Fruit fly (Drosophila melanogaster): ENCODE data around the gene Gr39b.
A peak's percentile ranks its signal among the peaks of the same experiment; 100 is the strongest.

Gene Gr39b

DNA sequence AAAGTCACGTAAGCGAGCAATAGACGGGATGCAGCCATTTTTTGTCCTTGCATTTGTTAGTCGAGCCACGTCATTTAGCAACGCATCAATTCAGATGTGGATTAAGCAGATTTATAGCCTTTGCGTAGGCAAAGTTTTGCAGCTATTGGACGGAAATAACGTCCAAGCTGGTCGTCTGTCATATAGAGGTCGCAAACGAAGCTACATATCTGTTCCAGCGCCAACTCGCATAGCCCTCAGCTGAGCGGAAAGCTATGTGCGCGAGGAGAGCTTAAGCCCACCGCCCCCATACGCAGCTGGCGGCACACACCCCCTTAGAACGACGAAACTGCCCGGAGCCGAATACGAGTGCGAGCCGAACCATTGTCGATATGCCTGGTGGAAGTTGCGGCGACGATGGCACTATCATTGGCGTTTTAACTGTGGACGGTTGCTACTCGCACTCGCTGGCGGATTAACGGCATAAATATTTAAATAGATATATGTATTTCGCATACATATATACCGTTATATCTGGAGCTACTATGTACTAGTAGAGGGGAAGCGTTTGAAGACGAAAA lies 10.4 kb upstream of the Gr39b start, which contains the start of gene nrv3 (continued):
- 0 out of 3 replicates have a peak, but pooled peaks have one; percentile 17 for TF ChIP-seq CG14860 (GFP tag; IDR thresholded peaks at IDR 0.05; ENCODE audit: partially characterized antibody)
- no peak for TF ChIP-seq eyg (GFP tag; optimal IDR thresholded peaks at IDR 0.05)
- TF ChIP-seq caup (GFP tag; optimal IDR thresholded peaks at IDR 0.05; ENCODE audit: severe bottlenecking) = no peak
- TF ChIP-seq her (GFP tag; optimal IDR thresholded peaks at IDR 0.05) = no peak
- peak; percentile 25 for TF ChIP-seq pzg (GFP tag; optimal IDR thresholded peaks at IDR 0.05)
- TF ChIP-seq Adf1 (GFP tag; IDR thresholded peaks at IDR 0.05) = peak; percentile 38; the same call in 1 of the 2 replicates
- no peak for TF ChIP-seq Rx (GFP tag; IDR thresholded peaks at IDR 0.05)
- TF ChIP-seq CG13894 (tag; optimal IDR thresholded peaks at IDR 0.05) = peak; percentile 28
- no peak for TF ChIP-seq CG8359 (GFP tag; optimal IDR thresholded peaks at IDR 0.05; ENCODE audit: borderline replicate concordance)
- TF ChIP-seq Fer1 (GFP tag; optimal IDR thresholded peaks at IDR 0.05) = peak; percentile 17
- TF ChIP-seq amos (GFP tag; IDR thresholded peaks at IDR 0.05; ENCODE audit: partially characterized antibody) = peak; percentile 7; the same call in 1 of the 2 replicates
- TF ChIP-seq Meics (GFP tag; optimal IDR thresholded peaks at IDR 0.05) = peak; percentile 5
- no peak for TF ChIP-seq CG6175 (GFP tag; IDR thresholded peaks at IDR 0.05)
- TF ChIP-seq ewg (GFP tag; optimal IDR thresholded peaks at IDR 0.05) = peak; percentile 66
- peak; percentile 32 for TF ChIP-seq Hmr (GFP tag; optimal IDR thresholded peaks at IDR 0.05)
- no peak for TF ChIP-seq CG8290 (GFP tag; optimal IDR thresholded peaks at IDR 0.05)
- peak in 1 of 2 experiments; percentile 48 for TF ChIP-seq CG8290 (tag; optimal IDR thresholded peaks at IDR 0.05)
- TF ChIP-seq toy (GFP tag; IDR thresholded peaks at IDR 0.05) = no peak
- no peak for TF ChIP-seq CG3065 (GFP tag; optimal IDR thresholded peaks at IDR 0.05)
- TF ChIP-seq Sin3A (optimal IDR thresholded peaks at IDR 0.05) = no peak
- TF ChIP-seq Hr51 (GFP tag; optimal IDR thresholded peaks at IDR 0.05) = no peak

DNA sequence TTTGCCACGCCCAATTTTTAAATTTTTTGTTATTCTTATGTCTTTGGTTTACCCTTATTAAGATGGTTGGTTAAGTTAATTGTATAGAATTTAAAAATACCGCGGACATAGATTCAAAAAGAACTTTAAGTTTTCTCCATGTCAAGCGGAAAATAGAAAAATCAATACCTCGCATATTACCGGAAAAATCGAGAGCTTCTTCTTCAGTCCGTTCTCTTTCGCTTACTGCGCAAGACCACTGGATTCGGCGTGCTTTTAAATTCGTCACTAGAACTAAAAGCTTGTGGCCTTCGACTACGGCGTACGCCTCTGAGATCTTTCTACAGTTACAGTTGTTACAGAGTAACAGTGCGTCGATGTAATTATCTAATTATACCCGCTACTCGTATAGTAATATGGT lies 8.5 kb upstream of the Gr39b start:
- no peak for TF ChIP-seq CG17361 (GFP tag; IDR thresholded peaks at IDR 0.05)
- TF ChIP-seq sens-2 (GFP tag; IDR thresholded peaks at IDR 0.05) = no peak
- TF ChIP-seq Antp (GFP tag; optimal IDR thresholded peaks at IDR 0.05) = no peak
- no peak for TF ChIP-seq CG10147 (GFP tag; optimal IDR thresholded peaks at IDR 0.05)
- peak; percentile 97 for TF ChIP-seq onecut (GFP tag; IDR thresholded peaks at IDR 0.05)
- TF ChIP-seq CG8290 (GFP tag; optimal IDR thresholded peaks at IDR 0.05) = no peak
- no peak for TF ChIP-seq CG8290 (tag; optimal IDR thresholded peaks at IDR 0.05)
- no peak for TF ChIP-seq Ptx1 (GFP tag; IDR thresholded peaks at IDR 0.05)
- no peak for TF ChIP-seq CG6272 (GFP tag; IDR thresholded peaks at IDR 0.05)
- TF ChIP-seq dan (GFP tag; IDR thresholded peaks at IDR 0.05) = no peak
- peak; percentile 48; the same call in 1 of the 3 replicates for TF ChIP-seq CG2199 (GFP tag; IDR thresholded peaks at IDR 0.05)
- no peak for TF ChIP-seq ken (GFP tag; IDR thresholded peaks at IDR 0.05)
- no peak for TF ChIP-seq tx (GFP tag; optimal IDR thresholded peaks at IDR 0.05)
- TF ChIP-seq luna (GFP tag; optimal IDR thresholded peaks at IDR 0.05) = no peak
- TF ChIP-seq CG9215 (GFP tag; IDR thresholded peaks at IDR 0.05) = no peak
- TF ChIP-seq Ssrp (tag; optimal IDR thresholded peaks at IDR 0.05) = no peak
- TF ChIP-seq Dip3 (GFP tag; optimal IDR thresholded peaks at IDR 0.05) = no peak
- TF ChIP-seq knrl (GFP tag; IDR thresholded peaks at IDR 0.05; ENCODE audit: partially characterized antibody) = no peak
- TF ChIP-seq gem (tag; optimal IDR thresholded peaks at IDR 0.05) = no peak
- TF ChIP-seq dm (GFP tag; optimal IDR thresholded peaks at IDR 0.05) = no peak
- TF ChIP-seq Hsf (GFP tag; optimal IDR thresholded peaks at IDR 0.05) = no peak
- no peak for TF ChIP-seq inv (GFP tag; IDR thresholded peaks at IDR 0.05; ENCODE audit: partially characterized antibody)
- TF ChIP-seq CG4360 (GFP tag; IDR thresholded peaks at IDR 0.05) = no peak
- no peak for TF ChIP-seq Adf1 (GFP tag; IDR thresholded peaks at IDR 0.05)
- TF ChIP-seq BtbVII (GFP tag; optimal IDR thresholded peaks at IDR 0.05) = no peak
- no peak for TF ChIP-seq gcm2 (GFP tag; optimal IDR thresholded peaks at IDR 0.05)
- peak; percentile 84 for TF ChIP-seq ewg (GFP tag; optimal IDR thresholded peaks at IDR 0.05)
- peak; percentile 41 for TF ChIP-seq Deaf1 (tag; optimal IDR thresholded peaks at IDR 0.05)
- TF ChIP-seq BEAF-32 (GFP tag; optimal IDR thresholded peaks at IDR 0.05) = no peak
- TF ChIP-seq dysf (GFP tag; IDR thresholded peaks at IDR 0.05) = no peak
- no peak for TF ChIP-seq ind (GFP tag; optimal IDR thresholded peaks at IDR 0.05)
- no peak for TF ChIP-seq pzg (GFP tag; optimal IDR thresholded peaks at IDR 0.05)
- TF ChIP-seq ranshi (GFP tag; IDR thresholded peaks at IDR 0.05) = no peak
